Fruit fly (Drosophila melanogaster) whole organism, wandering third instar larva: ENCODE measurements around the gene CG13928.

ENCODE experiments used
- CrebA ChIP-seq: fragments of 200-800 bp; sonication (Bioruptor generic); optimal IDR thresholded peaks from 2 replicates; lab custom pipeline; 2016; ENCODE audit warnings: missing biosample characterization, mild to moderate bottlenecking, missing genetic modification characterization, borderline replicate concordance
- Dif ChIP-seq: fragments of 200-275, 200-300 bp; sonication (Bioruptor generic); optimal IDR thresholded peaks from 2 replicates; lab custom pipeline; 2018; ENCODE audit warnings: missing biosample characterization, missing genetic modification characterization; ENCODE audit not compliant: partially characterized antibody
- Hr78 ChIP-seq: fragments of >200 bp; optimal IDR thresholded peaks from 2 replicates; lab custom pipeline; 2017; ENCODE audit warnings: missing biosample characterization, missing genetic modification characterization
- Hr83 ChIP-seq: fragments of 200-300 bp; sonication (Bioruptor generic); optimal IDR thresholded peaks from 2 replicates; lab custom pipeline; 2016; ENCODE audit warnings: missing biosample characterization, mild to moderate bottlenecking, missing genetic modification characterization, moderate library complexity; ENCODE audit not compliant: poor library complexity, severe bottlenecking
- OdsH ChIP-seq: fragments of 200-800 bp; sonication (Bioruptor generic); optimal IDR thresholded peaks from 2 replicates; lab custom pipeline; 2016; ENCODE audit warnings: missing biosample characterization, mild to moderate bottlenecking, missing genetic modification characterization
- ey ChIP-seq: fragments of 200-800 bp; sonication (Bioruptor generic); optimal IDR thresholded peaks from 2 replicates; lab custom pipeline; 2016; ENCODE audit warnings: missing biosample characterization, missing genetic modification characterization
- foxo ChIP-seq, 2 experiments: fragments of 200-800 bp; sonication (Bioruptor generic); optimal IDR thresholded peaks; 2 replicates in 1 of 2; 3 replicates in 1 of 2; lab custom pipeline; 2016 to 2017; ENCODE audit warnings: missing biosample characterization in 2 of 2, missing genetic modification characterization in 2 of 2
- pan ChIP-seq: fragments of >200 bp; optimal IDR thresholded peaks from 2 replicates; lab custom pipeline; 2017
- psq ChIP-seq: fragments of 200-800 bp; sonication (Bioruptor generic); optimal IDR thresholded peaks from 3 replicates; lab custom pipeline; 2017; ENCODE audit warnings: missing biosample characterization, mild to moderate bottlenecking, missing genetic modification characterization, moderate library complexity
- rgr ChIP-seq: fragments of 200-800 bp; sonication (Bioruptor generic); optimal IDR thresholded peaks from 3 replicates; lab custom pipeline; 2016; ENCODE audit warnings: missing biosample characterization, mild to moderate bottlenecking, missing genetic modification characterization
- sage ChIP-seq: fragments of 200-800 bp; sonication (Bioruptor generic); optimal IDR thresholded peaks from 2 replicates; lab custom pipeline; 2016; ENCODE audit warnings: missing biosample characterization, mild to moderate bottlenecking, missing genetic modification characterization
- tai ChIP-seq: sonication (Bioruptor generic); optimal IDR thresholded peaks from 2 replicates; lab custom pipeline; 2016; ENCODE audit warnings: missing biosample characterization, missing genetic modification characterization
- usp ChIP-seq: fragments of >200 bp; optimal IDR thresholded peaks from 2 replicates; lab custom pipeline; 2017; ENCODE audit warnings: missing biosample characterization, missing genetic modification characterization

DNA sequence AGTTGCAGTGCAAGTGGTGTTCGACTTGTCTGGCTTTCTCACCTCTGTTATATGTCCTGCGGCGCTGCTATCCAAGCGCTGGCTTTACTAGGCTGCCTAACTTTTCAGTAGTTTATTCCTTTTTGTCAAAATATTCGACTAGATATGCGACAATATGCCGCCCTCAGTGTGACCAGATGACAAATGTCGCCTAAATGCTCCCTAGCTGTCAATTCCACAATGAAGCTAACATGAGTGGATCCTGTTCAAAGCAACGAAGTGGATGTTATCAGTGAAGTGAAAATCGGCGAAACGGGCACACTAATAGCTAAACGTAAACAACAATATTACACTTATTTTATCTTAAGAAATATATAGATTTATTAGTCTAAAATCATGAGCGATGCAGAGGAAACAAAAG is 36.7 kb upstream of the CG13928 start, which contains the start of the genes Srrm234 and CG7974:
- TF ChIP-seq tai (GFP tag; lab: Kevin White, UChicago) (no peak), pan (lab: Kevin White, UChicago) (no peak), Dif (GFP tag; lab: Kevin White, UChicago) (no peak), psq (GFP tag; lab: Kevin White, UChicago) (no peak), Hr83 (GFP tag; lab: Kevin White, UChicago) (no peak), usp (GFP tag; lab: Kevin White, UChicago) (no peak), ey (GFP tag; lab: Kevin White, UChicago) (no peak), rgr (GFP tag; lab: Kevin White, UChicago) (no peak), Hr78 (GFP tag; lab: Kevin White, UChicago) (no peak), CrebA (GFP tag; lab: Kevin White, UChicago) (no peak), OdsH (GFP tag; lab: Kevin White, UChicago) (no peak), sage (GFP tag; lab: Kevin White, UChicago) (peak; percentile 1), foxo (GFP tag; optimal IDR thresholded peaks at IDR 0.05; lab: Kevin White, UChicago) (no peak)
